Fruit fly (Drosophila melanogaster): ENCODE results near the gene CG13731.

dm6 chr3L:17393098-17393497 lies 4.3 kb upstream of the CG13731 start:
- TF ChIP-seq D1 (tag; optimal IDR thresholded peaks at IDR 0.05) (no peak), Pif1A (GFP tag; optimal IDR thresholded peaks at IDR 0.05) (no peak), rn (GFP tag; IDR thresholded peaks at IDR 0.05) (no peak), CG14655 (GFP tag; optimal IDR thresholded peaks at IDR 0.05) (no peak), CG12605 (GFP tag; IDR thresholded peaks at IDR 0.05) (no peak), Ets98B (GFP tag; IDR thresholded peaks at IDR 0.05) (no peak), CG10348 (GFP tag; IDR thresholded peaks at IDR 0.05) (no peak), CG17806 (tag; optimal IDR thresholded peaks at IDR 0.05) (no peak)
